Fruit fly (Drosophila melanogaster): ENCODE results near the gene CG15530.

- TF ChIP-seq CG8478 (optimal IDR thresholded peaks at IDR 0.05), result no peak
- TF ChIP-seq psq (optimal IDR thresholded peaks at IDR 0.05), result no peak
- TF ChIP-seq Dll (optimal IDR thresholded peaks at IDR 0.05), result no peak
- no peak for TF ChIP-seq EcR (GFP tag; optimal IDR thresholded peaks at IDR 0.05)
Measured at dm6 chr3R:30132295-30132694, 45.4 kb upstream of the CG15530 start, which contains the start of gene CG31029.

Measured in whole organism.